Worm (Caenorhabditis elegans) whole organism, L1 larva: ENCODE data around the gene Y54G2A.57.

Experiments used
- C04F5.9 ChIP-seq: sonication (generic microtip); optimal IDR thresholded peaks from 2 replicates; lab custom pipeline; 2016; ENCODE audit warnings: missing genetic modification characterization, missing compliant biosample characterization
- C16A3.4 ChIP-seq: fragments of 150-350 bp; optimal IDR thresholded peaks from 2 replicates; lab custom pipeline; 2014; ENCODE audit warnings: missing biosample characterization, missing genetic modification characterization
- C34B4.2 ChIP-seq: sonication (generic microtip); optimal IDR thresholded peaks from 2 replicates; lab custom pipeline; 2017; ENCODE audit warnings: mild to moderate bottlenecking, missing genetic modification characterization, missing compliant biosample characterization
- F16B12.6 ChIP-seq: fragments of 150-350 bp; optimal IDR thresholded peaks from 2 replicates; lab custom pipeline; 2014; ENCODE audit warnings: missing biosample characterization, missing genetic modification characterization
- alr-1 ChIP-seq: fragments of 200-800 bp; sonication (Bioruptor generic); optimal IDR thresholded peaks from 2 replicates; lab custom pipeline; 2018; ENCODE audit warnings: borderline replicate concordance, mild to moderate bottlenecking, missing genetic modification characterization, missing compliant biosample characterization
- aly-2 ChIP-seq: fragments of 150-350 bp; optimal IDR thresholded peaks from 2 replicates; lab custom pipeline; 2014; ENCODE audit warnings: missing biosample characterization, missing genetic modification characterization
- ama-1 ChIP-seq: fragments of 150-350 bp; optimal IDR thresholded peaks from 2 replicates; lab custom pipeline; 2014
- blmp-1 ChIP-seq: fragments of 150-350 bp; optimal IDR thresholded peaks from 2 replicates; lab custom pipeline; 2014; ENCODE audit warnings: missing biosample characterization, missing genetic modification characterization
- ceh-63 ChIP-seq: fragments of 200-800 bp; sonication (Bioruptor generic); optimal IDR thresholded peaks from 2 replicates; lab custom pipeline; 2018; ENCODE audit warnings: mild to moderate bottlenecking, missing genetic modification characterization, missing compliant biosample characterization
- ceh-8 ChIP-seq: fragments of 200-800 bp; sonication (Bioruptor generic); optimal IDR thresholded peaks from 2 replicates; lab custom pipeline; 2018; ENCODE audit warnings: mild to moderate bottlenecking, missing genetic modification characterization, moderate library complexity, missing compliant biosample characterization
- ceh-88 ChIP-seq: fragments of 200-800 bp; sonication (Bioruptor generic); IDR thresholded peaks from 2 replicates; pipeline ENCODE4 v1.3.6; 2022; ENCODE audit warnings: missing genetic modification characterization, missing compliant biosample characterization
- ceh-90 ChIP-seq: sonication (generic microtip); optimal IDR thresholded peaks from 2 replicates; lab custom pipeline; 2016; ENCODE audit warnings: missing genetic modification characterization, missing compliant biosample characterization
- ces-1 ChIP-seq: fragments of 150-350 bp; optimal IDR thresholded peaks from 2 replicates; lab custom pipeline; 2014; ENCODE audit warnings: missing biosample characterization, missing genetic modification reagents, missing genetic modification characterization
- dsc-1 ChIP-seq: sonication (generic microtip); optimal IDR thresholded peaks from 2 replicates; lab custom pipeline; 2016; ENCODE audit warnings: mild to moderate bottlenecking, missing genetic modification characterization, missing compliant biosample characterization
- efl-1 ChIP-seq, 4 experiments: fragments of 150-350 bp; optimal IDR thresholded peaks in 3 of 4; peaks in 1 of 4; 1 replicate in 1 of 4; 2 replicates in 3 of 4; lab custom pipeline; 2014; ENCODE audit warnings: missing biosample characterization in 2 of 4, missing genetic modification characterization in 2 of 4, missing genetic modification reagents in 2 of 4
- elt-2 ChIP-seq: sonication (generic microtip); optimal IDR thresholded peaks from 2 replicates; lab custom pipeline; 2016; ENCODE audit warnings: missing genetic modification characterization, mild to moderate bottlenecking, inconsistent platforms, missing compliant biosample characterization, missing genetic modification reagents
- elt-3 ChIP-seq, 6 experiments: fragments of 150-350 bp in 1 of 6; sonication (generic microtip); optimal IDR thresholded peaks; 2 replicates each; lab custom pipeline; 2017 to 2018; ENCODE audit warnings: missing biosample characterization in 6 of 6, missing genetic modification characterization in 6 of 6, inconsistent platforms in 1 of 6
- ets-5 ChIP-seq: fragments of 200-800 bp; sonication (Bioruptor generic); IDR thresholded peaks from 2 replicates; pipeline ENCODE4 v1.3.6; 2022; ENCODE audit warnings: missing genetic modification characterization, missing compliant biosample characterization
- fkh-10 ChIP-seq: sonication (generic microtip); optimal IDR thresholded peaks from 2 replicates; lab custom pipeline; 2017; ENCODE audit warnings: missing biosample characterization, missing genetic modification reagents, missing genetic modification characterization
- fkh-4 ChIP-seq: sonication (generic microtip); optimal IDR thresholded peaks from 2 replicates; lab custom pipeline; 2016; ENCODE audit warnings: missing compliant biosample characterization, missing genetic modification characterization, borderline replicate concordance
- hlh-17 ChIP-seq: fragments of 200-800 bp; sonication (Bioruptor generic); optimal IDR thresholded peaks from 2 replicates; lab custom pipeline; 2018; ENCODE audit warnings: missing genetic modification characterization, mild to moderate bottlenecking, missing compliant biosample characterization, moderate library complexity, borderline replicate concordance
- hlh-4 ChIP-seq: sonication (generic microtip); optimal IDR thresholded peaks from 2 replicates; lab custom pipeline; 2016; ENCODE audit warnings: mild to moderate bottlenecking, missing genetic modification characterization, missing compliant biosample characterization
- irx-1 ChIP-seq: sonication (generic microtip); optimal IDR thresholded peaks from 2 replicates; lab custom pipeline; 2016; ENCODE audit warnings: missing genetic modification characterization, missing compliant biosample characterization
- isw-1 ChIP-seq: fragments of 200-800 bp; sonication (Bioruptor generic); IDR thresholded peaks from 2 replicates; pipeline ENCODE4 v1.3.6; 2022; ENCODE audit warnings: missing genetic modification characterization, missing compliant biosample characterization
- jun-1 ChIP-seq: fragments of 150-350 bp; optimal IDR thresholded peaks from 2 replicates; lab custom pipeline; 2014; ENCODE audit warnings: missing biosample characterization, missing genetic modification reagents, missing genetic modification characterization
- lin-13 ChIP-seq: fragments of 150-350 bp; optimal IDR thresholded peaks from 2 replicates; lab custom pipeline; 2014; ENCODE audit warnings: missing biosample characterization, missing genetic modification reagents, missing genetic modification characterization
- lin-14 ChIP-seq: fragments of 200-800 bp; sonication (Bioruptor generic); optimal IDR thresholded peaks from 2 replicates; lab custom pipeline; 2018; ENCODE audit warnings: mild to moderate bottlenecking, missing genetic modification characterization, moderate library complexity, missing compliant biosample characterization
- lin-15B ChIP-seq: fragments of 150-350 bp; sonication (generic microtip); optimal IDR thresholded peaks from 3 replicates; lab custom pipeline; 2014; ENCODE audit warnings: missing biosample characterization, missing genetic modification characterization
- lin-35 ChIP-seq, 2 experiments: fragments of 150-350 bp; optimal IDR thresholded peaks; 2 replicates each; lab custom pipeline; 2014; ENCODE audit warnings: missing biosample characterization in 2 of 2, missing genetic modification characterization in 2 of 2, missing genetic modification reagents in 2 of 2
- lir-3 ChIP-seq: sonication (generic microtip); optimal IDR thresholded peaks from 2 replicates; lab custom pipeline; 2016; ENCODE audit warnings: mild to moderate bottlenecking, missing genetic modification characterization, moderate library complexity, missing compliant biosample characterization; ENCODE audit not compliant: poor library complexity
- mab-9 ChIP-seq: fragments of 200-800 bp; sonication (Bioruptor generic); IDR thresholded peaks from 2 replicates; pipeline ENCODE4 v1.3.6; 2022; ENCODE audit warnings: missing genetic modification reagents, missing genetic modification characterization, missing compliant biosample characterization
- nhr-11 ChIP-seq: fragments of 150-350 bp; optimal IDR thresholded peaks from 2 replicates; lab custom pipeline; 2014; ENCODE audit warnings: missing biosample characterization, missing genetic modification characterization
- nhr-12 ChIP-seq: sonication (generic microtip); optimal IDR thresholded peaks from 2 replicates; lab custom pipeline; 2017; ENCODE audit warnings: missing biosample characterization, missing genetic modification characterization
- nhr-19 ChIP-seq: fragments of 200-800 bp; sonication (Bioruptor generic); conservative IDR thresholded peaks from 2 replicates; pipeline ENCODE4 v1.3.6; 2022; ENCODE audit warnings: missing genetic modification characterization, missing compliant biosample characterization
- nhr-20 ChIP-seq: sonication (generic microtip); optimal IDR thresholded peaks from 2 replicates; lab custom pipeline; 2016; ENCODE audit warnings: mild to moderate bottlenecking, missing genetic modification characterization, missing compliant biosample characterization
- nhr-237 ChIP-seq: fragments of 150-350 bp; optimal IDR thresholded peaks from 2 replicates; lab custom pipeline; 2014; ENCODE audit warnings: missing biosample characterization, missing genetic modification characterization
- nhr-47 ChIP-seq: sonication (generic microtip); optimal IDR thresholded peaks from 2 replicates; lab custom pipeline; 2016; ENCODE audit warnings: mild to moderate bottlenecking, missing genetic modification characterization, moderate library complexity, missing compliant biosample characterization
- nhr-71 ChIP-seq: sonication (generic microtip); optimal IDR thresholded peaks from 2 replicates; lab custom pipeline; 2016; ENCODE audit warnings: mild to moderate bottlenecking, missing genetic modification characterization, moderate library complexity, missing compliant biosample characterization
- nhr-77 ChIP-seq: fragments of 150-350 bp; optimal IDR thresholded peaks from 2 replicates; lab custom pipeline; 2014; ENCODE audit warnings: missing biosample characterization, missing genetic modification characterization
- nhr-85 ChIP-seq: sonication (generic microtip); peaks from one replicate; lab custom pipeline; 2016; ENCODE audit warnings: missing genetic modification characterization, inconsistent platforms, missing compliant biosample characterization
- nhr-90 ChIP-seq: sonication (generic microtip); optimal IDR thresholded peaks from 2 replicates; lab custom pipeline; 2016; ENCODE audit warnings: mild to moderate bottlenecking, missing genetic modification characterization, missing compliant biosample characterization; ENCODE audit not compliant: poor library complexity
- rnt-1 ChIP-seq: sonication (generic microtip); optimal IDR thresholded peaks from 2 replicates; lab custom pipeline; 2016; ENCODE audit warnings: mild to moderate bottlenecking, missing genetic modification characterization, moderate library complexity, missing compliant biosample characterization
- skn-1 ChIP-seq: fragments of 150-350 bp; optimal IDR thresholded peaks from 2 replicates; lab custom pipeline; 2014; ENCODE audit warnings: missing biosample characterization, missing genetic modification characterization
- sox-4 ChIP-seq: sonication (generic microtip); optimal IDR thresholded peaks from 2 replicates; lab custom pipeline; 2016; ENCODE audit warnings: missing genetic modification characterization, missing compliant biosample characterization
- sptf-1 ChIP-seq: fragments of 150-350 bp; optimal IDR thresholded peaks from 2 replicates; lab custom pipeline; 2014; ENCODE audit warnings: missing biosample characterization, missing genetic modification characterization
- sup-37 ChIP-seq: fragments of 200-800 bp; sonication (Bioruptor generic); optimal IDR thresholded peaks from 2 replicates; lab custom pipeline; 2018; ENCODE audit warnings: mild to moderate bottlenecking, missing genetic modification characterization, missing compliant biosample characterization
- swsn-7 ChIP-seq: sonication (generic microtip); optimal IDR thresholded peaks from 2 replicates; lab custom pipeline; 2016; ENCODE audit warnings: missing genetic modification characterization, missing compliant biosample characterization
- tbx-2 ChIP-seq: sonication (generic microtip); optimal IDR thresholded peaks from 2 replicates; lab custom pipeline; 2016; ENCODE audit warnings: missing genetic modification characterization, missing compliant biosample characterization
- unc-98 ChIP-seq: fragments of 200-800 bp; sonication (Bioruptor generic); IDR thresholded peaks from 2 replicates; pipeline ENCODE4 v1.3.6; 2022; ENCODE audit warnings: missing genetic modification characterization, missing compliant biosample characterization
- zag-1 ChIP-seq: fragments of 150-350 bp; optimal IDR thresholded peaks from 2 replicates; lab custom pipeline; 2014; ENCODE audit warnings: missing biosample characterization, missing genetic modification characterization
- zip-4 ChIP-seq: fragments of 200-800 bp; sonication (Bioruptor generic); optimal IDR thresholded peaks from 2 replicates; lab custom pipeline; 2018; ENCODE audit warnings: mild to moderate bottlenecking, missing genetic modification characterization, moderate library complexity, missing compliant biosample characterization

Y54G2A.57 gene

ce11 chrIV:2994883-2995282 is 25.1 kb downstream of the Y54G2A.57 start (continued):
- TF ChIP-seq ceh-88 (GFP tag; lab: Robert Waterston, UW) (no peak), C16A3.4 (no peak), efl-1 (optimal IDR thresholded peaks at IDR 0.05; lab: Kevin White, UChicago) (no peak), efl-1 (GFP tag; optimal IDR thresholded peaks at IDR 0.05 in 1 of 2; lab: Kevin White, UChicago) (no peak), ces-1 (GFP tag; lab: Kevin White, UChicago) (no peak), irx-1 (tag; lab: Kevin White, UChicago) (no peak), isw-1 (GFP tag; lab: Robert Waterston, UW) (no peak), tbx-2 (tag; lab: Kevin White, UChicago) (no peak), ceh-63 (GFP tag; lab: Kevin White, UChicago) (no peak), mab-9 (GFP tag; lab: Robert Waterston, UW) (no peak), zag-1 (tag; lab: Kevin White, UChicago) (no peak), jun-1 (no peak), sox-4 (tag; lab: Kevin White, UChicago) (no peak), ceh-8 (GFP tag; lab: Kevin White, UChicago) (no peak), hlh-17 (GFP tag; lab: Kevin White, UChicago) (no peak), zip-4 (GFP tag; lab: Kevin White, UChicago) (no peak), hlh-4 (tag; lab: Kevin White, UChicago) (no peak), nhr-11 (no peak), sptf-1 (tag; lab: Kevin White, UChicago) (no peak), elt-2 (tag; lab: Kevin White, UChicago) (no peak), elt-3 (tag; optimal IDR thresholded peaks at IDR 0.05; lab: Kevin White, UChicago) (no peak), nhr-77 (tag; lab: Kevin White, UChicago) (no peak), lin-15B (tag; lab: Kevin White, UChicago) (no peak), aly-2 (tag; lab: Kevin White, UChicago) (no peak), lin-13 (GFP tag; lab: Kevin White, UChicago) (no peak), unc-98 (GFP tag; lab: Robert Waterston, UW) (no peak), nhr-90 (no peak), nhr-20 (no peak), nhr-85 (tag; lab: Kevin White, UChicago) (peak; percentile 23), blmp-1 (peak; percentile 59), F16B12.6 (tag; lab: Kevin White, UChicago) (no peak), nhr-12 (tag; lab: Kevin White, UChicago) (no peak), ceh-90 (tag; lab: Kevin White, UChicago) (no peak), alr-1 (tag; lab: Kevin White, UChicago) (no peak), ama-1 (no peak), dsc-1 (tag; lab: Kevin White, UChicago) (peak; percentile 40), C34B4.2 (tag; lab: Kevin White, UChicago) (no peak), nhr-237 (no peak), sup-37 (GFP tag; lab: Kevin White, UChicago) (no peak), lin-35 (GFP tag; optimal IDR thresholded peaks at IDR 0.05; lab: Kevin White, UChicago) (peak in 1 of 2 experiments; percentile 6), nhr-71 (tag; lab: Kevin White, UChicago) (peak; percentile 7), lin-14 (GFP tag; lab: Kevin White, UChicago) (peak; percentile 31), rnt-1 (no peak), swsn-7 (tag; lab: Kevin White, UChicago) (no peak), nhr-47 (tag; lab: Kevin White, UChicago) (peak; percentile 2), C04F5.9 (tag; lab: Kevin White, UChicago) (no peak), fkh-10 (GFP tag; lab: Kevin White, UChicago) (no peak), fkh-4 (no peak), lir-3 (tag; lab: Kevin White, UChicago) (no peak), ets-5 (GFP tag; lab: Robert Waterston, UW) (no peak), nhr-19 (GFP tag; lab: Robert Waterston, UW) (peak; percentile 9; the same call in 1 of the 2 replicates), skn-1 (no peak)
- TF ChIP-seq, all 84 proteins: peak for 10
